Fruit fly (Drosophila melanogaster) whole organism: ENCODE results near the gene shd.

Experiments
- CG8478 ChIP-seq: fragments of >200 bp; optimal IDR thresholded peaks from 2 replicates; lab custom pipeline; 2018; ENCODE audit warnings: inconsistent platforms
- Dll ChIP-seq: fragments of >200 bp; optimal IDR thresholded peaks from 2 replicates; lab custom pipeline; 2017
- EcR ChIP-seq, 2 experiments: fragments of >200 bp; optimal IDR thresholded peaks; 2 replicates each; lab custom pipeline; 2017; ENCODE audit warnings: missing biosample characterization in 2 of 2, missing genetic modification characterization in 2 of 2, missing genetic modification reagents in 2 of 2
- pan ChIP-seq: fragments of >200 bp; optimal IDR thresholded peaks from 2 replicates; lab custom pipeline; 2017
- psq ChIP-seq: fragments of >200 bp; optimal IDR thresholded peaks from 2 replicates; lab custom pipeline; 2017
- usp ChIP-seq: fragments of >200 bp; optimal IDR thresholded peaks from 2 replicates; lab custom pipeline; 2017; ENCODE audit warnings: missing biosample characterization, missing genetic modification characterization, mixed read lengths

DNA sequence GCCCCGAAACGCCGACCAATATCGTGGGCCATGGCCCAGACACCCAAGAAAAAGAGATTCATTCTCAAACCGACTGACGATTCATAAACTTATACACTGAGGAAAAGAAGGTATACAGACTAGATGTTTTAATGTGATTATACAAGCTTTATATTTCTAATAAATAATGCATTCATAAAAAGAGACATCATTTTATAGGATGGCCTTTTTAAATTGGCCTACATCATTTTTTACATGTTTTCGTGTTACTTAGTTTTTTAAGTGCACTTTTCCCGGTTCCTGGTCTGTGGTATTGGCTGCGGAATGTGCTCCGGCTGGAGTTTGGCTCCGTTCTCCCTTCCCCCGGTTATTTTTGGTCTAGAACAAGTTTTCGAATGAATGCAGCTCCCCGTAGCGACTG is 38.3 kb downstream of the shd start:
- TF ChIP-seq EcR (GFP tag; optimal IDR thresholded peaks at IDR 0.05; lab: Kevin White, UChicago) (no peak), usp (no peak), CG8478 (no peak), pan (no peak), psq (no peak), Dll (lab: Kevin White, UChicago) (no peak)
